Worm (Caenorhabditis elegans) whole organism, young adult: ENCODE data around the gene ZK1010.2.

Source experiments
- dpff-1 ChIP-seq: sonication (generic microtip); optimal IDR thresholded peaks from 2 replicates; lab custom pipeline; 2017; ENCODE audit warnings: mild to moderate bottlenecking, missing genetic modification characterization, missing compliant biosample characterization
- efl-1 ChIP-seq: fragments of 150-350 bp; optimal IDR thresholded peaks from 2 replicates; lab custom pipeline; 2014; ENCODE audit warnings: missing biosample characterization, missing genetic modification reagents, missing genetic modification characterization

- TF ChIP-seq dpff-1, result no peak
- no peak for TF ChIP-seq efl-1 (GFP tag; lab: Kevin White, UChicago)
These were observed 32.6 kb downstream of the ZK1010.2 start for ce11 chrIII:12945072-12945471.
